Fruit fly (Drosophila melanogaster) whole organism, pupa: Measurements from ENCODE around the gene CG1421.

Source experiments
- CG15710 ChIP-seq: fragments of 200-800 bp; sonication (Bioruptor generic); optimal IDR thresholded peaks from 2 replicates; lab custom pipeline; 2018; ENCODE audit warnings: missing biosample characterization, mild to moderate bottlenecking, missing genetic modification characterization, moderate library complexity
- CG17806 ChIP-seq: fragments of 200-800 bp; sonication (Bioruptor generic); optimal IDR thresholded peaks from 2 replicates; lab custom pipeline; 2018; ENCODE audit warnings: missing biosample characterization, mild to moderate bottlenecking, missing genetic modification characterization, moderate library complexity
- D1 ChIP-seq: fragments of 200-800 bp; sonication (Bioruptor generic); optimal IDR thresholded peaks from 2 replicates; lab custom pipeline; 2018; ENCODE audit warnings: missing biosample characterization, mild to moderate bottlenecking, missing genetic modification characterization, moderate library complexity
- EcR ChIP-seq: fragments of 200-800 bp; sonication (Bioruptor generic); optimal IDR thresholded peaks from 3 replicates; lab custom pipeline; 2019; ENCODE audit warnings: missing biosample characterization, missing genetic modification characterization, mild to moderate bottlenecking, moderate library complexity, missing genetic modification reagents
- Ets98B ChIP-seq: fragments of 200-800 bp; sonication (Bioruptor generic); IDR thresholded peaks from 2 replicates; pipeline ENCODE4 v1.3.6; 2022; ENCODE audit warnings: missing biosample characterization, missing genetic modification characterization
- Pif1A ChIP-seq: fragments of 200-800 bp; sonication (Bioruptor generic); optimal IDR thresholded peaks from 3 replicates; lab custom pipeline; 2016; ENCODE audit warnings: missing biosample characterization, missing genetic modification characterization
- Snoo ChIP-seq: fragments of 200-800 bp; sonication (Bioruptor generic); optimal IDR thresholded peaks from 3 replicates; lab custom pipeline; 2017; ENCODE audit warnings: missing biosample characterization, mild to moderate bottlenecking, missing genetic modification characterization, inconsistent platforms
- gl ChIP-seq: fragments of 200-800 bp; sonication (Bioruptor generic); optimal IDR thresholded peaks from 2 replicates; lab custom pipeline; 2018; ENCODE audit warnings: missing biosample characterization, mild to moderate bottlenecking, missing genetic modification characterization

dm6 chr2L:21885502-21885901 lies 17.3 kb upstream of the CG1421 start:
- TF ChIP-seq EcR (GFP tag; lab: Kevin White, UChicago): no peak
- no peak for TF ChIP-seq CG15710
- no peak for TF ChIP-seq CG17806
- no peak for TF ChIP-seq Snoo
- no peak for TF ChIP-seq D1 (tag; lab: Kevin White, UChicago)
- no peak for TF ChIP-seq Ets98B (GFP tag; lab: Robert Waterston, UW)
- TF ChIP-seq gl: no peak
- TF ChIP-seq Pif1A (GFP tag; lab: Kevin White, UChicago): no peak
